Fruit fly (Drosophila melanogaster) S2 (cell line): ENCODE measurements around the gene alpha-Est8.

Experiments
- CG8478 ChIP-seq: fragments of >200 bp; optimal IDR thresholded peaks from 2 replicates; lab custom pipeline; 2018
- CTCF ChIP-seq, 2 experiments: fragments of >200 bp; optimal IDR thresholded peaks; 2 replicates each; lab custom pipeline; 2018

DNA sequence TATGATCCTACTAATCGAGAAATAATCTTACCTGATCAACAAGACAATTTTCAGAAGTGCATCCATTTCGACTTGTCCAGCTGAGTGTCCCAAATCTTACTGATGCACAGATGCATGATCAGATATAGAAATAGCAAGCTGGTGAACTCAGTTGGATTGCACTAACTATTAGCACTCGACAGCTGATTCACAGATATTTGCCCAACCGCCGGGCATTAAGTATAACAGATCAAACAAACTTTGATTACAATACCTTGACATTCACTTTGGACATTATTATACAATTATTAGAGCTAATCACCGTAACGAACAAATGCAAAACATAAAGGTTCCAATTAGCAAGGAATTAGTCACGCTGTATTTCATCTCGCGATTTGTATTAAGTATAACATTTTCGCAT lies 22.3 kb downstream of the alpha-Est8 start, which contains the start of gene CG42656:
- TF ChIP-seq CG8478 (no peak), CTCF (optimal IDR thresholded peaks at IDR 0.05; lab: Kevin White, UChicago) (no peak)
